Worm (Caenorhabditis elegans): ENCODE measurements around the gene T01B6.1.

ce11 chrX:2386922-2387566 is 51.6 kb downstream of the T01B6.1 start:
- TF ChIP-seq dpl-1 (GFP tag; optimal IDR thresholded peaks at IDR 0.05) (no peak), ztf-28 (GFP tag; IDR thresholded peaks at IDR 0.05) (no peak), xnd-1 (tag; optimal IDR thresholded peaks at IDR 0.05) (no peak), pha-4 (tag; optimal IDR thresholded peaks at IDR 0.05) (no peak), him-1 (tag; optimal IDR thresholded peaks at IDR 0.05) (no peak), F57A8.1 (GFP tag; optimal IDR thresholded peaks at IDR 0.05) (no peak), ceh-100 (GFP tag; IDR thresholded peaks at IDR 0.05) (no peak), Y67H2A.10 (GFP tag; conservative IDR thresholded peaks at IDR 0.05) (no peak), nhr-90 (tag; optimal IDR thresholded peaks at IDR 0.05) (no peak)
